Fruit fly (Drosophila melanogaster) whole organism, embryonic: ENCODE data around the gene CG33288.

Source experiments
- Aef1 ChIP-seq: fragments of 200-800 bp; sonication (Bioruptor generic); IDR thresholded peaks from 3 replicates; pipeline ENCODE4 v1.3.6; 2022; ENCODE audit warnings: missing biosample characterization, missing genetic modification characterization
- Blimp-1 ChIP-seq: fragments of 200-800 bp; sonication (Bioruptor generic); optimal IDR thresholded peaks from 3 replicates; lab custom pipeline; 2018; ENCODE audit warnings: missing biosample characterization, missing genetic modification characterization, mild to moderate bottlenecking, moderate library complexity, missing genetic modification reagents
- CG10147 ChIP-seq: fragments of 200-800 bp; sonication (Bioruptor generic); optimal IDR thresholded peaks from 2 replicates; lab custom pipeline; 2019; ENCODE audit warnings: missing biosample characterization, mild to moderate bottlenecking, missing genetic modification characterization, moderate library complexity
- CG10321 ChIP-seq: fragments of 200-800 bp; sonication (Bioruptor generic); IDR thresholded peaks from 2 replicates; pipeline ENCODE4 v1.3.6; 2022; ENCODE audit warnings: missing biosample characterization, missing genetic modification characterization
- CG12071 ChIP-seq: fragments of 200-800 bp; sonication (Bioruptor generic); optimal IDR thresholded peaks from 3 replicates; lab custom pipeline; 2018; ENCODE audit warnings: missing biosample characterization, mild to moderate bottlenecking, missing genetic modification characterization
- CG12155 ChIP-seq: fragments of 200-800 bp; sonication (Bioruptor generic); optimal IDR thresholded peaks from 3 replicates; lab custom pipeline; 2016; ENCODE audit warnings: missing biosample characterization, missing genetic modification characterization
- CG13296 ChIP-seq: fragments of 200-800 bp; sonication (Bioruptor generic); optimal IDR thresholded peaks from 3 replicates; lab custom pipeline; 2018; ENCODE audit warnings: missing biosample characterization, mild to moderate bottlenecking, missing genetic modification characterization
- CG17186 ChIP-seq: fragments of 200-800 bp; sonication (Bioruptor generic); optimal IDR thresholded peaks from 3 replicates; lab custom pipeline; 2017; ENCODE audit warnings: missing biosample characterization, missing genetic modification reagents, missing genetic modification characterization
- CG17328 ChIP-seq: fragments of 200-800 bp; sonication (Bioruptor generic); IDR thresholded peaks from 2 replicates; pipeline ENCODE4 v1.3.6; 2022; ENCODE audit warnings: missing biosample characterization, missing genetic modification characterization
- CG17361 ChIP-seq: fragments of 200-800 bp; sonication (Bioruptor generic); IDR thresholded peaks from 3 replicates; pipeline ENCODE4 v1.3.6; 2022; ENCODE audit warnings: missing biosample characterization, missing genetic modification characterization
- CG1792 ChIP-seq: fragments of 200-800 bp; sonication (Bioruptor generic); optimal IDR thresholded peaks from 2 replicates; lab custom pipeline; 2016; ENCODE audit warnings: missing biosample characterization, missing genetic modification characterization
- CG18262 ChIP-seq: fragments of 200-800 bp; optimal IDR thresholded peaks from 3 replicates; lab custom pipeline; 2019; ENCODE audit warnings: missing biosample characterization, mild to moderate bottlenecking, missing genetic modification characterization, moderate library complexity
- CG18599 ChIP-seq: fragments of 200-800 bp; sonication (Bioruptor generic); optimal IDR thresholded peaks from 3 replicates; lab custom pipeline; 2017; ENCODE audit warnings: missing biosample characterization, missing genetic modification characterization, mild to moderate bottlenecking, moderate library complexity, missing genetic modification reagents
- CG2889 ChIP-seq: fragments of 200-800 bp; sonication (Bioruptor generic); IDR thresholded peaks from 3 replicates; pipeline ENCODE4 v1.3.6; 2022; ENCODE audit warnings: missing biosample characterization, missing genetic modification characterization
- CG31224 ChIP-seq: fragments of 200-800 bp; sonication (Bioruptor generic); IDR thresholded peaks from 2 replicates; pipeline ENCODE4 v1.3.6; 2022; ENCODE audit warnings: missing biosample characterization, missing genetic modification characterization
- CG32767 ChIP-seq: fragments of 200-800 bp; sonication (Bioruptor generic); IDR thresholded peaks from 2 replicates; pipeline ENCODE4 v1.3.6; 2022; ENCODE audit warnings: missing biosample characterization, missing genetic modification characterization
- CG34376 ChIP-seq: fragments of 200-800 bp; sonication (Bioruptor generic); optimal IDR thresholded peaks from 2 replicates; lab custom pipeline; 2018; ENCODE audit warnings: missing biosample characterization, mild to moderate bottlenecking, missing genetic modification characterization
- CG6175 ChIP-seq: fragments of 200-800 bp; sonication (Bioruptor generic); IDR thresholded peaks from 3 replicates; pipeline ENCODE4 v1.3.6; 2022; ENCODE audit warnings: missing biosample characterization, missing genetic modification characterization
- CG6254 ChIP-seq: fragments of 200-800 bp; sonication (Bioruptor generic); optimal IDR thresholded peaks from 3 replicates; lab custom pipeline; 2017; ENCODE audit warnings: mild to moderate bottlenecking, missing biosample characterization, missing genetic modification reagents, missing genetic modification characterization
- CG6765 ChIP-seq: fragments of 200-800 bp; sonication (Bioruptor generic); optimal IDR thresholded peaks from 3 replicates; lab custom pipeline; 2017; ENCODE audit warnings: missing biosample characterization, mild to moderate bottlenecking, missing genetic modification characterization
- CG7745 ChIP-seq: fragments of 200-800 bp; sonication (Bioruptor generic); optimal IDR thresholded peaks from 2 replicates; lab custom pipeline; 2018; ENCODE audit warnings: missing biosample characterization, mild to moderate bottlenecking, missing genetic modification characterization, moderate library complexity
- CG7839 ChIP-seq: fragments of 200-800 bp; sonication (Bioruptor generic); optimal IDR thresholded peaks from 3 replicates; lab custom pipeline; 2018; ENCODE audit warnings: missing biosample characterization, mild to moderate bottlenecking, missing genetic modification characterization, moderate library complexity
- CG9876 ChIP-seq: fragments of 200-800 bp; sonication (Bioruptor generic); optimal IDR thresholded peaks from 2 replicates; lab custom pipeline; 2016; ENCODE audit warnings: missing biosample characterization, missing genetic modification characterization
- E2f1 ChIP-seq: fragments of 200-800 bp; sonication (Bioruptor generic); IDR thresholded peaks from 2 replicates; pipeline ENCODE4 v1.3.6; 2022; ENCODE audit warnings: missing biosample characterization, missing genetic modification characterization
- HLH3B ChIP-seq: fragments of 200-800 bp; sonication (Bioruptor generic); IDR thresholded peaks from 2 replicates; pipeline ENCODE4 v1.3.6; 2022; ENCODE audit warnings: missing biosample characterization, missing genetic modification characterization
- HmgD ChIP-seq: fragments of 200-800 bp; sonication (Bioruptor generic); optimal IDR thresholded peaks from 3 replicates; lab custom pipeline; 2016; ENCODE audit warnings: missing biosample characterization, missing genetic modification characterization
- Hr39 ChIP-seq: fragments of >200 bp; optimal IDR thresholded peaks from 2 replicates; lab custom pipeline; 2017
- NC2α ChIP-seq: fragments of 200-800 bp; sonication (Bioruptor generic); optimal IDR thresholded peaks from 2 replicates; lab custom pipeline; 2016; ENCODE audit warnings: missing biosample characterization, missing genetic modification characterization
- Oli ChIP-seq: fragments of 200-800 bp; sonication (Bioruptor generic); optimal IDR thresholded peaks from 2 replicates; lab custom pipeline; 2018; ENCODE audit warnings: missing biosample characterization, mild to moderate bottlenecking, missing genetic modification characterization, moderate library complexity
- Ptx1 ChIP-seq: fragments of 200-800 bp; sonication (Bioruptor generic); IDR thresholded peaks from 2 replicates; pipeline ENCODE4 v1.3.6; 2022; ENCODE audit warnings: missing biosample characterization, missing genetic modification characterization
- Side ChIP-seq: fragments of 200-800 bp; sonication (Bioruptor generic); optimal IDR thresholded peaks from 2 replicates; lab custom pipeline; 2016; ENCODE audit warnings: missing biosample characterization, missing genetic modification characterization
- Sin3A ChIP-seq: fragments of >200 bp; optimal IDR thresholded peaks from 2 replicates; lab custom pipeline; 2018
- ap ChIP-seq: fragments of 200-800 bp; sonication (Bioruptor generic); IDR thresholded peaks from 2 replicates; pipeline ENCODE4 v1.3.6; 2022; ENCODE audit warnings: missing biosample characterization, missing genetic modification characterization
- cas ChIP-seq: fragments of 200-800 bp; sonication (Bioruptor generic); IDR thresholded peaks from 2 replicates; pipeline ENCODE4 v1.3.6; 2022; ENCODE audit warnings: missing biosample characterization, missing genetic modification characterization
- cg ChIP-seq: fragments of 200-800 bp; sonication (Bioruptor generic); optimal IDR thresholded peaks from 3 replicates; lab custom pipeline; 2019; ENCODE audit warnings: missing biosample characterization, mild to moderate bottlenecking, missing genetic modification characterization, moderate library complexity
- dpn ChIP-seq, 2 experiments: fragments of 200-800 bp; sonication (Bioruptor generic); optimal IDR thresholded peaks; 3 replicates each; lab custom pipeline; 2016; ENCODE audit warnings: missing biosample characterization in 2 of 2, missing genetic modification characterization in 2 of 2
- en ChIP-seq: fragments of 200-800 bp; sonication (Bioruptor generic); optimal IDR thresholded peaks from 2 replicates; lab custom pipeline; 2016; ENCODE audit warnings: missing biosample characterization, missing genetic modification characterization
- fd102C ChIP-seq: fragments of 200-800 bp; sonication (Bioruptor generic); optimal IDR thresholded peaks from 2 replicates; lab custom pipeline; 2018; ENCODE audit warnings: missing biosample characterization, mild to moderate bottlenecking, missing genetic modification characterization, moderate library complexity
- fd64A ChIP-seq: fragments of 200-800 bp; sonication (Bioruptor generic); optimal IDR thresholded peaks from 3 replicates; lab custom pipeline; 2018; ENCODE audit warnings: missing biosample characterization, mild to moderate bottlenecking, missing genetic modification characterization
- gfzf ChIP-seq: fragments of 200-800 bp; sonication (Bioruptor generic); optimal IDR thresholded peaks from 2 replicates; lab custom pipeline; 2016; ENCODE audit warnings: missing biosample characterization, mild to moderate bottlenecking, missing genetic modification characterization, moderate library complexity
- inv ChIP-seq: fragments of 200-800 bp; sonication (Bioruptor generic); IDR thresholded peaks from 2 replicates; pipeline ENCODE4 v1.3.6; 2022; ENCODE audit warnings: missing biosample characterization, missing genetic modification characterization; ENCODE audit not compliant: partially characterized antibody
- nmo ChIP-seq: fragments of 200-800 bp; sonication (Bioruptor generic); optimal IDR thresholded peaks from 2 replicates; lab custom pipeline; 2018; ENCODE audit warnings: missing biosample characterization, mild to moderate bottlenecking, missing genetic modification characterization, moderate library complexity
- odd ChIP-seq: fragments of 200-800 bp; sonication (Bioruptor generic); optimal IDR thresholded peaks from 2 replicates; lab custom pipeline; 2017; ENCODE audit warnings: missing biosample characterization, mild to moderate bottlenecking, missing genetic modification characterization
- pfk ChIP-seq: fragments of 200-800 bp; sonication (Bioruptor generic); optimal IDR thresholded peaks from 2 replicates; lab custom pipeline; 2018; ENCODE audit warnings: missing biosample characterization, mild to moderate bottlenecking, missing genetic modification characterization, moderate library complexity
- prd ChIP-seq, 3 experiments: fragments of >200 bp in 2 of 3; fragments of 200-800 bp in 1 of 3; sonication (Bioruptor generic) in 1 of 3; optimal IDR thresholded peaks in 2 of 3; IDR thresholded peaks in 1 of 3; 2 replicates in 2 of 3; 3 replicates in 1 of 3; pipeline versions ENCODE4 v1.3.6 to Lab custom; 2017 to 2022; ENCODE audit warnings: missing biosample characterization in 1 of 3, missing genetic modification characterization in 1 of 3
- pzg ChIP-seq: fragments of 200-800 bp; sonication (Bioruptor generic); optimal IDR thresholded peaks from 3 replicates; lab custom pipeline; 2018; ENCODE audit warnings: missing biosample characterization, mild to moderate bottlenecking, missing genetic modification characterization, moderate library complexity
- sens ChIP-seq: fragments of 200-800 bp; sonication (Bioruptor generic); peaks from one replicate; lab custom pipeline; 2016; ENCODE audit warnings: missing biosample characterization, missing genetic modification characterization
- sna ChIP-seq: fragments of 200-800 bp; sonication (Bioruptor generic); IDR thresholded peaks from 2 replicates; pipeline ENCODE4 v1.3.6; 2022; ENCODE audit warnings: missing biosample characterization, missing genetic modification characterization; ENCODE audit not compliant: partially characterized antibody
- stc ChIP-seq: fragments of 200-800 bp; sonication (Bioruptor generic); IDR thresholded peaks from 2 replicates; pipeline ENCODE4 v1.3.6; 2022; ENCODE audit warnings: missing biosample characterization, missing genetic modification characterization
- stwl ChIP-seq: fragments of 200-800 bp; sonication (Bioruptor generic); optimal IDR thresholded peaks from 3 replicates; lab custom pipeline; 2018; ENCODE audit warnings: missing biosample characterization, mild to moderate bottlenecking, missing genetic modification characterization, moderate library complexity
- usp ChIP-seq: fragments of >200 bp; optimal IDR thresholded peaks from 2 replicates; lab custom pipeline; 2017; ENCODE audit warnings: missing biosample characterization, missing genetic modification characterization
- zfh1 ChIP-seq: fragments of 200-800 bp; sonication (Bioruptor generic); IDR thresholded peaks from 3 replicates; pipeline ENCODE4 v1.3.6; 2022; ENCODE audit warnings: missing biosample characterization, missing genetic modification characterization

CG33288 gene

DNA sequence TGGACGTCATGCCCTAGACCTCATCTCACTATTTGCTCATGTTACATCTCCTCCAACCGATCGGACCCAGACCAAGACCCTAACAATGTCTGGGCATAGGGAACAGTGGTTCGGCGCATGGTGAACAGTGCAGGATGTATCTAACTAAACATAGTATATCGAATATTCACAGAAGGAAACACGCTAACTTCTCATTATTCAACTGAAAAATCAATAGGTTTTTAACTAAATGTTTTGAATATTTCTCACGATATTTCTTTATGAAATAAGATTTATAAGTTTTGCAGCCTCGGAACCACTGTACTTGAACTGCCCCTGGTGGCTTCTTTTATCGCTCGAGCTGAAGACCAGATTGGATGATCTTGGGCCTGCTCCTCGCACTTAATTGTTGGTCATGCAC is 26.0 kb downstream of the CG33288 start (continued):
- TF ChIP-seq dpn (GFP tag; optimal IDR thresholded peaks at IDR 0.05; lab: Kevin White, UChicago) (peak; percentile 15 to 45), CG1792 (GFP tag; lab: Kevin White, UChicago) (no peak), sens (peak; percentile 96), CG6254 (GFP tag; lab: Kevin White, UChicago) (peak; percentile 58), CG7839 (tag; lab: Kevin White, UChicago) (peak; percentile 59), CG9876 (GFP tag; lab: Kevin White, UChicago) (no peak), Sin3A (lab: Kevin White, UChicago) (no peak), CG18262 (tag; lab: Kevin White, UChicago) (peak; percentile 86), Blimp-1 (GFP tag; lab: Kevin White, UChicago) (peak; percentile 72), CG17328 (GFP tag; lab: Robert Waterston, UW) (peak; percentile 70), nmo (GFP tag; lab: Kevin White, UChicago) (peak; percentile 75), inv (GFP tag; lab: Robert Waterston, UW) (no peak), sna (GFP tag; lab: Robert Waterston, UW) (no peak), odd (GFP tag; lab: Kevin White, UChicago) (no peak), CG34376 (GFP tag; lab: Kevin White, UChicago) (no peak), cg (no peak), gfzf (no peak), CG12071 (GFP tag; lab: Kevin White, UChicago) (no peak), Ptx1 (GFP tag; lab: Robert Waterston, UW) (peak; percentile 56), E2f1 (GFP tag; lab: Robert Waterston, UW) (peak; percentile 73), pzg (GFP tag; lab: Kevin White, UChicago) (no peak), en (GFP tag; lab: Kevin White, UChicago) (peak; percentile 28), Hr39 (no peak), fd64A (peak; percentile 20), stc (no peak; the same call in 1 of the 2 replicates), Oli (tag; lab: Kevin White, UChicago) (peak; percentile 55), prd (optimal IDR thresholded peaks at IDR 0.05; lab: Kevin White, UChicago) (no peak), prd (GFP tag; IDR thresholded peaks at IDR 0.05; lab: Robert Waterston, UW) (peak; percentile 80), cas (GFP tag; lab: Robert Waterston, UW) (no peak), CG18599 (GFP tag; lab: Kevin White, UChicago) (peak; percentile 20), pfk (no peak), HLH3B (GFP tag; lab: Robert Waterston, UW) (0 out of 2 replicates have a peak, but pooled peaks have one; percentile 12), HmgD (no peak), CG17361 (GFP tag; lab: Robert Waterston, UW) (peak; percentile 68), CG7745 (tag; lab: Kevin White, UChicago) (peak; percentile 21), CG6765 (no peak), CG31224 (GFP tag; lab: Robert Waterston, UW) (0 out of 2 replicates have a peak, but pooled peaks have one; percentile 15), CG6175 (no peak), fd102C (GFP tag; lab: Kevin White, UChicago) (no peak), Aef1 (peak; percentile 33; the same call in 1 of the 3 replicates), NC2α (GFP tag; lab: Kevin White, UChicago) (peak; percentile 14), CG17186 (GFP tag; lab: Kevin White, UChicago) (no peak), CG32767 (GFP tag; lab: Robert Waterston, UW) (no peak), CG12155 (GFP tag; lab: Kevin White, UChicago) (peak; percentile 26), CG10321 (no peak), ap (GFP tag; lab: Robert Waterston, UW) (no peak), usp (GFP tag; lab: Kevin White, UChicago) (no peak), CG2889 (no peak), stwl (tag; lab: Kevin White, UChicago) (no peak), CG10147 (GFP tag; lab: Kevin White, UChicago) (no peak), CG13296 (GFP tag; lab: Kevin White, UChicago) (no peak), Side (GFP tag; lab: Kevin White, UChicago) (peak; percentile 63), zfh1 (GFP tag; lab: Robert Waterston, UW) (peak; percentile 81)
